Fruit fly (Drosophila melanogaster) whole organism, embryonic: Measurements from ENCODE around the gene CG13138.

Experiments
- Asciz ChIP-seq: fragments of 200-800 bp; sonication (Bioruptor generic); optimal IDR thresholded peaks from 2 replicates; lab custom pipeline; 2017; ENCODE audit warnings: missing biosample characterization, mild to moderate bottlenecking, missing genetic modification characterization, missing genetic modification reagents
- Atf6 ChIP-seq: fragments of 200-800 bp; sonication (Bioruptor generic); IDR thresholded peaks from 2 replicates; pipeline ENCODE4 v1.3.6; 2022; ENCODE audit warnings: missing biosample characterization, missing genetic modification characterization
- CG10366 ChIP-seq: fragments of 200-800 bp; sonication (Bioruptor generic); IDR thresholded peaks from 2 replicates; pipeline ENCODE4 v1.3.6; 2022; ENCODE audit warnings: missing biosample characterization, missing genetic modification characterization
- CG12236 ChIP-seq: fragments of 200-800 bp; sonication (Bioruptor generic); optimal IDR thresholded peaks from 2 replicates; lab custom pipeline; 2016; ENCODE audit warnings: missing biosample characterization, missing genetic modification characterization
- CG12391 ChIP-seq: fragments of 200-800 bp; sonication (Bioruptor generic); optimal IDR thresholded peaks from 3 replicates; lab custom pipeline; 2018; ENCODE audit warnings: missing biosample characterization, mild to moderate bottlenecking, missing genetic modification characterization, moderate library complexity
- CG16813 ChIP-seq: fragments of 200-800 bp; sonication (Bioruptor generic); IDR thresholded peaks from 3 replicates; pipeline ENCODE4 v1.3.6; 2022; ENCODE audit warnings: missing biosample characterization, missing genetic modification characterization; ENCODE audit not compliant: partially characterized antibody
- CG17385 ChIP-seq: fragments of 200-800 bp; sonication (Bioruptor generic); optimal IDR thresholded peaks from 3 replicates; lab custom pipeline; 2018; ENCODE audit warnings: missing biosample characterization, mild to moderate bottlenecking, missing genetic modification characterization
- CG18262 ChIP-seq: fragments of 200-800 bp; optimal IDR thresholded peaks from 3 replicates; lab custom pipeline; 2019; ENCODE audit warnings: missing biosample characterization, mild to moderate bottlenecking, missing genetic modification characterization, moderate library complexity
- CG2129 ChIP-seq: fragments of 200-800 bp; sonication (Bioruptor generic); IDR thresholded peaks from 2 replicates; pipeline ENCODE4 v1.3.6; 2022; ENCODE audit warnings: missing biosample characterization, missing genetic modification characterization; ENCODE audit not compliant: partially characterized antibody
- CG2712 ChIP-seq: fragments of 200-800 bp; optimal IDR thresholded peaks from 3 replicates; lab custom pipeline; 2019; ENCODE audit warnings: missing biosample characterization, mild to moderate bottlenecking, missing genetic modification characterization, moderate library complexity
- CG30431 ChIP-seq: fragments of 200-800 bp; sonication (Bioruptor generic); optimal IDR thresholded peaks from 2 replicates; lab custom pipeline; 2017; ENCODE audit warnings: missing biosample characterization, missing genetic modification characterization
- CG3065 ChIP-seq: fragments of 200-800 bp; sonication (Bioruptor generic); optimal IDR thresholded peaks from 2 replicates; lab custom pipeline; 2016; ENCODE audit warnings: missing biosample characterization, missing genetic modification characterization
- CG31441 ChIP-seq: fragments of 200-800 bp; sonication (Bioruptor generic); IDR thresholded peaks from 2 replicates; pipeline ENCODE4 v1.3.6; 2022; ENCODE audit warnings: missing biosample characterization, missing genetic modification characterization
- CG4424 ChIP-seq: fragments of 200-800 bp; sonication (Bioruptor generic); optimal IDR thresholded peaks from 3 replicates; lab custom pipeline; 2016; ENCODE audit warnings: missing biosample characterization, missing genetic modification characterization
- CG5953 ChIP-seq: fragments of 200-800 bp; sonication (Bioruptor generic); IDR thresholded peaks from 2 replicates; pipeline ENCODE4 v1.3.6; 2022; ENCODE audit warnings: missing biosample characterization, missing genetic modification characterization
- CG7271 ChIP-seq: fragments of 200-800 bp; sonication (Bioruptor generic); optimal IDR thresholded peaks from 2 replicates; lab custom pipeline; 2018; ENCODE audit warnings: missing biosample characterization, mild to moderate bottlenecking, missing genetic modification characterization, moderate library complexity
- CG7928 ChIP-seq: fragments of 200-800 bp; sonication (Bioruptor generic); optimal IDR thresholded peaks from 2 replicates; lab custom pipeline; 2017; ENCODE audit warnings: missing biosample characterization, mild to moderate bottlenecking, missing genetic modification characterization
- CG8388 ChIP-seq: fragments of 200-800 bp; sonication (Bioruptor generic); optimal IDR thresholded peaks from 2 replicates; lab custom pipeline; 2019; ENCODE audit warnings: missing biosample characterization, mild to moderate bottlenecking, missing genetic modification characterization, moderate library complexity
- Dbx ChIP-seq: fragments of 200-800 bp; sonication (Bioruptor generic); IDR thresholded peaks from 3 replicates; pipeline ENCODE4 v1.3.6; 2022; ENCODE audit warnings: missing biosample characterization, missing genetic modification characterization
- ERR ChIP-seq: fragments of 200-800 bp; sonication (Bioruptor generic); optimal IDR thresholded peaks from 2 replicates; lab custom pipeline; 2016; ENCODE audit warnings: missing biosample characterization, missing genetic modification characterization
- MESR4 ChIP-seq: fragments of 200-800 bp; sonication (Bioruptor generic); optimal IDR thresholded peaks from 2 replicates; lab custom pipeline; 2018; ENCODE audit warnings: missing biosample characterization, mild to moderate bottlenecking, missing genetic modification characterization, moderate library complexity
- Max ChIP-seq: fragments of 200-800 bp; sonication (Bioruptor generic); optimal IDR thresholded peaks from 2 replicates; lab custom pipeline; 2016; ENCODE audit warnings: missing biosample characterization, mild to moderate bottlenecking, missing genetic modification characterization
- Mrtf ChIP-seq: fragments of 200-800 bp; sonication (Bioruptor generic); IDR thresholded peaks from 3 replicates; pipeline ENCODE4 v1.3.6; 2022; ENCODE audit warnings: missing biosample characterization, missing genetic modification characterization
- NC2β ChIP-seq: fragments of 200-800 bp; sonication (Bioruptor generic); optimal IDR thresholded peaks from 2 replicates; lab custom pipeline; 2016; ENCODE audit warnings: missing biosample characterization, missing genetic modification characterization
- Nf-YA ChIP-seq: fragments of 200-800 bp; sonication (Bioruptor generic); IDR thresholded peaks from 2 replicates; pipeline ENCODE4 v1.3.6; 2022; ENCODE audit warnings: missing biosample characterization, missing genetic modification characterization
- Nf-YC ChIP-seq: fragments of 200-800 bp; optimal IDR thresholded peaks from 3 replicates; lab custom pipeline; 2019; ENCODE audit warnings: missing biosample characterization, mild to moderate bottlenecking, missing genetic modification characterization, moderate library complexity
- Oli ChIP-seq: fragments of 200-800 bp; sonication (Bioruptor generic); optimal IDR thresholded peaks from 2 replicates; lab custom pipeline; 2018; ENCODE audit warnings: missing biosample characterization, mild to moderate bottlenecking, missing genetic modification characterization, moderate library complexity
- TFAM ChIP-seq: fragments of 200-800 bp; sonication (Bioruptor generic); optimal IDR thresholded peaks from 2 replicates; lab custom pipeline; 2017; ENCODE audit warnings: missing biosample characterization, missing genetic modification characterization, inconsistent platforms
- Xrp1 ChIP-seq: fragments of 200-800 bp; sonication (Bioruptor generic); IDR thresholded peaks from 2 replicates; pipeline ENCODE4 v1.3.6; 2022; ENCODE audit warnings: missing biosample characterization, missing genetic modification characterization
- ara ChIP-seq: fragments of 200-800 bp; sonication (Bioruptor generic); IDR thresholded peaks from 2 replicates; pipeline ENCODE4 v1.3.6; 2022; ENCODE audit warnings: missing biosample characterization, missing genetic modification characterization
- bigmax ChIP-seq: fragments of 200-800 bp; sonication (Bioruptor generic); optimal IDR thresholded peaks from 2 replicates; lab custom pipeline; 2018; ENCODE audit warnings: missing biosample characterization, mild to moderate bottlenecking, missing genetic modification characterization
- chn ChIP-seq: fragments of 200-800 bp; sonication (Bioruptor generic); optimal IDR thresholded peaks from 2 replicates; lab custom pipeline; 2016; ENCODE audit warnings: missing biosample characterization, missing genetic modification characterization
- corto ChIP-seq: fragments of 200-800 bp; sonication (Bioruptor generic); optimal IDR thresholded peaks from 2 replicates; lab custom pipeline; 2016; ENCODE audit warnings: missing biosample characterization, mild to moderate bottlenecking, missing genetic modification characterization, moderate library complexity
- dpn ChIP-seq, 2 experiments: fragments of 200-800 bp; sonication (Bioruptor generic); optimal IDR thresholded peaks; 3 replicates each; lab custom pipeline; 2016; ENCODE audit warnings: missing biosample characterization in 2 of 2, missing genetic modification characterization in 2 of 2
- ems ChIP-seq: fragments of 200-800 bp; sonication (Bioruptor generic); optimal IDR thresholded peaks from 3 replicates; lab custom pipeline; 2016; ENCODE audit warnings: missing biosample characterization, missing genetic modification characterization
- en ChIP-seq: fragments of 200-800 bp; sonication (Bioruptor generic); optimal IDR thresholded peaks from 2 replicates; lab custom pipeline; 2016; ENCODE audit warnings: missing biosample characterization, missing genetic modification characterization
- jigr1 ChIP-seq: fragments of 200-800 bp; sonication (Bioruptor generic); IDR thresholded peaks from 3 replicates; pipeline ENCODE4 v1.3.6; 2022; ENCODE audit warnings: missing biosample characterization, missing genetic modification characterization
- jing ChIP-seq: fragments of 200-800 bp; sonication (Bioruptor generic); optimal IDR thresholded peaks from 2 replicates; lab custom pipeline; 2018; ENCODE audit warnings: missing biosample characterization, mild to moderate bottlenecking, missing genetic modification characterization
- kni ChIP-seq: fragments of 200-800 bp; sonication (Bioruptor generic); optimal IDR thresholded peaks from 3 replicates; lab custom pipeline; 2017; ENCODE audit warnings: mild to moderate bottlenecking, missing biosample characterization, missing genetic modification reagents, missing genetic modification characterization
- luna ChIP-seq: fragments of 200-800 bp; sonication (Bioruptor generic); optimal IDR thresholded peaks from 2 replicates; lab custom pipeline; 2016; ENCODE audit warnings: missing biosample characterization, missing genetic modification characterization
- nerfin-1 ChIP-seq: fragments of 200-800 bp; sonication (Bioruptor generic); optimal IDR thresholded peaks from 3 replicates; lab custom pipeline; 2019; ENCODE audit warnings: missing biosample characterization, mild to moderate bottlenecking, missing genetic modification characterization, moderate library complexity
- pita ChIP-seq: fragments of 200-800 bp; sonication (Bioruptor generic); optimal IDR thresholded peaks from 2 replicates; lab custom pipeline; 2017; ENCODE audit warnings: missing biosample characterization, mild to moderate bottlenecking, missing genetic modification characterization
- pzg ChIP-seq: fragments of 200-800 bp; sonication (Bioruptor generic); optimal IDR thresholded peaks from 3 replicates; lab custom pipeline; 2018; ENCODE audit warnings: missing biosample characterization, mild to moderate bottlenecking, missing genetic modification characterization, moderate library complexity
- ranshi ChIP-seq: fragments of 200-800 bp; sonication (Bioruptor generic); IDR thresholded peaks from 2 replicates; pipeline ENCODE4 v1.3.6; 2022; ENCODE audit warnings: missing biosample characterization, missing genetic modification characterization
- repo ChIP-seq: fragments of 200-800 bp; sonication (Bioruptor generic); optimal IDR thresholded peaks from 2 replicates; lab custom pipeline; 2016; ENCODE audit warnings: missing biosample characterization, missing genetic modification characterization
- sna ChIP-seq: fragments of 200-800 bp; sonication (Bioruptor generic); IDR thresholded peaks from 2 replicates; pipeline ENCODE4 v1.3.6; 2022; ENCODE audit warnings: missing biosample characterization, missing genetic modification characterization; ENCODE audit not compliant: partially characterized antibody
- tap ChIP-seq: fragments of 200-800 bp; optimal IDR thresholded peaks from 3 replicates; lab custom pipeline; 2019; ENCODE audit warnings: missing biosample characterization, mild to moderate bottlenecking, missing genetic modification characterization, moderate library complexity
- tup ChIP-seq: fragments of 200-800 bp; sonication (Bioruptor generic); optimal IDR thresholded peaks from 2 replicates; lab custom pipeline; 2016; ENCODE audit warnings: missing biosample characterization, mild to moderate bottlenecking, missing genetic modification characterization, moderate library complexity
- unc-4 ChIP-seq: fragments of 200-800 bp; sonication (Bioruptor generic); IDR thresholded peaks from 2 replicates; pipeline ENCODE4 v1.3.6; 2022; ENCODE audit warnings: missing biosample characterization, missing genetic modification characterization; ENCODE audit not compliant: partially characterized antibody
- unpg ChIP-seq: fragments of 200-800 bp; sonication (Bioruptor generic); optimal IDR thresholded peaks from 3 replicates; lab custom pipeline; 2018; ENCODE audit warnings: missing biosample characterization, mild to moderate bottlenecking, missing genetic modification characterization, moderate library complexity
- yki ChIP-seq: fragments of >200 bp; optimal IDR thresholded peaks from 3 replicates; lab custom pipeline; 2018
- z ChIP-seq: fragments of 200-800 bp; sonication (Bioruptor generic); IDR thresholded peaks from 3 replicates; pipeline ENCODE4 v1.3.6; 2022; ENCODE audit warnings: missing biosample characterization, missing genetic modification characterization

Gene CG13138

dm6 chr2L:10298306-10298705 is 3.5 kb downstream of the CG13138 start (continued):
- no peak for TF ChIP-seq Asciz (GFP tag; lab: Kevin White, UChicago)
- TF ChIP-seq chn (GFP tag; lab: Kevin White, UChicago): no peak
- TF ChIP-seq dpn (GFP tag; optimal IDR thresholded peaks at IDR 0.05; lab: Kevin White, UChicago): peak in 1 of 2 experiments; percentile 33
- TF ChIP-seq ara (GFP tag; lab: Robert Waterston, UW): no peak
- TF ChIP-seq yki (lab: Kevin White, UChicago): no peak
- TF ChIP-seq jing (GFP tag; lab: Kevin White, UChicago): no peak
- TF ChIP-seq CG30431 (GFP tag; lab: Kevin White, UChicago): no peak
- TF ChIP-seq tup (GFP tag; lab: Kevin White, UChicago): no peak
- peak; percentile 34 for TF ChIP-seq pzg (GFP tag; lab: Kevin White, UChicago)
- TF ChIP-seq CG5953: no peak
- no peak for TF ChIP-seq sna (GFP tag; lab: Robert Waterston, UW)
- TF ChIP-seq unc-4 (GFP tag; lab: Robert Waterston, UW): no peak
- peak; percentile 71 for TF ChIP-seq Nf-YC (tag; lab: Kevin White, UChicago)
- no peak for TF ChIP-seq CG3065 (GFP tag; lab: Kevin White, UChicago)
- no peak for TF ChIP-seq CG12391 (tag; lab: Kevin White, UChicago)
- no peak for TF ChIP-seq Oli (tag; lab: Kevin White, UChicago)
- no peak for TF ChIP-seq repo (GFP tag; lab: Kevin White, UChicago)
- TF ChIP-seq Mrtf (GFP tag; lab: Robert Waterston, UW): no peak
- no peak for TF ChIP-seq jigr1 (GFP tag; lab: Robert Waterston, UW)
- peak; percentile 31 for TF ChIP-seq nerfin-1 (tag; lab: Kevin White, UChicago)
- no peak for TF ChIP-seq TFAM
- no peak for TF ChIP-seq Atf6 (GFP tag; lab: Robert Waterston, UW)
- no peak for TF ChIP-seq Max (GFP tag; lab: Kevin White, UChicago)
- TF ChIP-seq Dbx: 0 out of 3 replicates have a peak, but pooled peaks have one; percentile 30
- TF ChIP-seq luna (GFP tag; lab: Kevin White, UChicago): peak; percentile 28
- TF ChIP-seq CG8388 (GFP tag; lab: Kevin White, UChicago): no peak
- TF ChIP-seq pita (GFP tag; lab: Kevin White, UChicago): no peak
- no peak for TF ChIP-seq en (GFP tag; lab: Kevin White, UChicago)
- TF ChIP-seq CG2712 (tag; lab: Kevin White, UChicago): peak; percentile 26
- no peak for TF ChIP-seq Xrp1 (GFP tag; lab: Robert Waterston, UW)
- no peak for TF ChIP-seq CG12236 (GFP tag; lab: Kevin White, UChicago)
- TF ChIP-seq bigmax: no peak
- no peak for TF ChIP-seq CG7271
- TF ChIP-seq unpg (GFP tag; lab: Kevin White, UChicago): no peak
- no peak for TF ChIP-seq ranshi (GFP tag; lab: Robert Waterston, UW)
- TF ChIP-seq kni: no peak
- no peak for TF ChIP-seq CG17385
- TF ChIP-seq Nf-YA: no peak
- no peak for TF ChIP-seq CG10366 (GFP tag; lab: Robert Waterston, UW)
- no peak for TF ChIP-seq z (GFP tag; lab: Robert Waterston, UW)
- TF ChIP-seq ERR (GFP tag; lab: Kevin White, UChicago): no peak
- peak; percentile 23 for TF ChIP-seq NC2β
- no peak for TF ChIP-seq CG18262 (tag; lab: Kevin White, UChicago)
- no peak for TF ChIP-seq CG31441
- TF ChIP-seq CG2129: no peak
- no peak for TF ChIP-seq CG7928 (GFP tag; lab: Kevin White, UChicago)
- peak; percentile 25 for TF ChIP-seq MESR4 (GFP tag; lab: Kevin White, UChicago)
- peak; percentile 91 for TF ChIP-seq CG16813 (GFP tag; lab: Robert Waterston, UW)
- TF ChIP-seq corto (GFP tag; lab: Kevin White, UChicago): no peak
- no peak for TF ChIP-seq tap (tag; lab: Kevin White, UChicago)
- no peak for TF ChIP-seq ems (GFP tag; lab: Kevin White, UChicago)
- TF ChIP-seq CG4424 (GFP tag; lab: Kevin White, UChicago): no peak
